Worm (Caenorhabditis elegans) whole organism, L4/young adult: ENCODE measurements around the gene riok-3.

Experiments used
- W03F9.2 ChIP-seq: fragments of 150-350 bp; optimal IDR thresholded peaks from 2 replicates; lab custom pipeline; 2014; ENCODE audit warnings: missing biosample characterization, missing genetic modification characterization
- dao-5 ChIP-seq: sonication (generic microtip); optimal IDR thresholded peaks from 2 replicates; lab custom pipeline; 2016; ENCODE audit warnings: missing genotype, missing genetic modification characterization, moderate library complexity, missing compliant biosample characterization
- him-1 ChIP-seq: sonication (generic microtip); optimal IDR thresholded peaks from 2 replicates; lab custom pipeline; 2016; ENCODE audit warnings: missing genotype, missing genetic modification reagents, missing genetic modification characterization, missing compliant biosample characterization

DNA sequence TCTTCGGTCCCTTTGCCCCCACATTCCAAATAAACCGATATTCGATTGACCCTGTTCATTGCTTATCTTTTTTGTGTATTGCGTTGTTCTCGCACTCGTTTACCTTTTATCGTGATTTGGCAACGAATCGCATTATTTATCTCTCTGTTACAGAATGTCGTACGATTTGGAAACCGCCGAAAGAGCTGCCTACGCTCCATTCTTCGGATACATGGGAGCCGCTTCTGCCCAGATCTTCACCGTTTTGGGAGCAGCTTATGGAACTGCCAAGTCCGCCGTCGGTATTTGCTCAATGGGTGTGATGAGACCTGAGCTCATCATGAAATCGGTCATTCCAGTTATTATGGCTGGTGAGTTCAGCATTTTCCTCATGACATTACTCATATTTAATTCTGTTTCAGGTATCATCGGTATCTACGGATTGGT, 22.8 kb downstream of the riok-3 start, which contains the start of gene vha-2:
- TF ChIP-seq him-1 (tag; lab: Kevin White, UChicago) (no peak), W03F9.2 (tag; lab: Kevin White, UChicago) (no peak), dao-5 (tag; lab: Kevin White, UChicago) (no peak)
